Worm (Caenorhabditis elegans) whole organism, young adult: ENCODE results near the gene twk-7.
A peak's percentile ranks its signal among the peaks of the same experiment; 100 is the strongest.

Source experiments
- B0261.1 ChIP-seq: sonication (generic microtip); optimal IDR thresholded peaks from 2 replicates; lab custom pipeline; 2016; ENCODE audit warnings: mild to moderate bottlenecking, missing genetic modification characterization, moderate library complexity, missing compliant biosample characterization
- C17E4.6 ChIP-seq: fragments of 200-800 bp; sonication (Bioruptor generic); IDR thresholded peaks from 2 replicates; pipeline ENCODE4 v1.3.6; 2022; ENCODE audit warnings: missing genetic modification reagents, missing genetic modification characterization, missing compliant biosample characterization
- F22D6.2 ChIP-seq: sonication (generic microtip); optimal IDR thresholded peaks from 2 replicates; lab custom pipeline; 2016; ENCODE audit warnings: mild to moderate bottlenecking, missing genetic modification characterization, missing compliant biosample characterization
- F49E8.2 ChIP-seq: sonication (generic microtip); optimal IDR thresholded peaks from 3 replicates; lab custom pipeline; 2017; ENCODE audit warnings: missing genetic modification characterization, mild to moderate bottlenecking, missing compliant biosample characterization, antibody characterized with exemption, moderate library complexity; ENCODE audit not compliant: insufficient read depth
- F55B11.4 ChIP-seq: sonication (generic microtip); optimal IDR thresholded peaks from 2 replicates; lab custom pipeline; 2016; ENCODE audit warnings: missing compliant biosample characterization, missing genetic modification characterization, borderline replicate concordance; ENCODE audit not compliant: insufficient read depth
- F57C9.4 ChIP-seq: sonication (generic microtip); optimal IDR thresholded peaks from 2 replicates; lab custom pipeline; 2017; ENCODE audit warnings: mild to moderate bottlenecking, missing genetic modification characterization, missing compliant biosample characterization
- T07F8.4 ChIP-seq: sonication (generic microtip); optimal IDR thresholded peaks from 2 replicates; lab custom pipeline; 2016; ENCODE audit warnings: mild to moderate bottlenecking, missing genetic modification characterization, moderate library complexity, missing compliant biosample characterization
- T26A5.8 ChIP-seq: sonication (generic microtip); optimal IDR thresholded peaks from 2 replicates; lab custom pipeline; 2016; ENCODE audit warnings: missing genetic modification characterization, missing compliant biosample characterization
- ama-1 ChIP-seq, 3 experiments: fragments of 150-350 bp in 1 of 3; sonication (generic microtip) in 2 of 3; optimal IDR thresholded peaks; 2 replicates each; lab custom pipeline; 2014 to 2018; ENCODE audit warnings: missing biosample characterization in 2 of 3, missing genetic modification characterization in 2 of 3, missing genetic modification reagents in 2 of 3
- attf-3 ChIP-seq: fragments of 200-800 bp; sonication (Bioruptor generic); conservative IDR thresholded peaks from 2 replicates; pipeline ENCODE4 v1.3.6; 2022; ENCODE audit warnings: missing genetic modification reagents, missing genetic modification characterization, missing compliant biosample characterization
- attf-5 ChIP-seq: fragments of 200-800 bp; sonication (Bioruptor generic); optimal IDR thresholded peaks from 2 replicates; lab custom pipeline; 2018; ENCODE audit warnings: mild to moderate bottlenecking, missing genetic modification characterization, missing compliant biosample characterization
- cebp-1 ChIP-seq, 2 experiments: fragments of 200-800 bp in 1 of 2; sonication (Bioruptor generic) in 1 of 2; sonication (generic microtip) in 1 of 2; IDR thresholded peaks in 1 of 2; optimal IDR thresholded peaks in 1 of 2; 2 replicates each; pipeline versions ENCODE4 v1.3.6 to Lab custom; 2017 to 2022; ENCODE audit warnings: missing compliant biosample characterization in 2 of 2, missing genetic modification characterization in 2 of 2, mild to moderate bottlenecking in 1 of 2, missing genetic modification reagents in 1 of 2, moderate library complexity in 1 of 2
- ceh-40 ChIP-seq: fragments of 200-800 bp; sonication (Bioruptor generic); IDR thresholded peaks from 2 replicates; pipeline ENCODE4 v1.3.6; 2022; ENCODE audit warnings: missing genetic modification characterization, missing compliant biosample characterization
- ceh-91 ChIP-seq: fragments of 200-800 bp; sonication (Bioruptor generic); IDR thresholded peaks from 2 replicates; pipeline ENCODE4 v1.3.6; 2022; ENCODE audit warnings: missing genetic modification reagents, missing genetic modification characterization, missing compliant biosample characterization
- dpl-1 ChIP-seq: fragments of 150-350 bp; optimal IDR thresholded peaks from 2 replicates; lab custom pipeline; 2014; ENCODE audit warnings: missing biosample characterization, missing genetic modification reagents, missing genetic modification characterization
- egrh-3 ChIP-seq: fragments of 200-800 bp; sonication (Bioruptor generic); IDR thresholded peaks from 2 replicates; pipeline ENCODE4 v1.3.6; 2022; ENCODE audit warnings: missing genetic modification reagents, missing genetic modification characterization, missing compliant biosample characterization
- ekl-4 ChIP-seq: fragments of 200-800 bp; sonication (Bioruptor generic); IDR thresholded peaks from 2 replicates; pipeline ENCODE4 v1.3.6; 2022; ENCODE audit warnings: missing genetic modification reagents, missing genetic modification characterization, missing compliant biosample characterization
- gei-17 ChIP-seq: fragments of 200-800 bp; sonication (Bioruptor generic); optimal IDR thresholded peaks from 2 replicates; lab custom pipeline; 2018; ENCODE audit warnings: mild to moderate bottlenecking, missing genetic modification characterization, missing compliant biosample characterization
- hmg-1.2 ChIP-seq: fragments of 200-800 bp; sonication (Bioruptor generic); IDR thresholded peaks from 2 replicates; pipeline ENCODE4 v1.3.6; 2022; ENCODE audit warnings: missing genetic modification reagents, missing genetic modification characterization, missing compliant biosample characterization
- lin-26 ChIP-seq: fragments of 200-800 bp; sonication (Bioruptor generic); IDR thresholded peaks from 2 replicates; pipeline ENCODE4 v1.3.6; 2022; ENCODE audit warnings: missing genetic modification reagents, missing genetic modification characterization, missing compliant biosample characterization
- madf-6 ChIP-seq: fragments of 200-800 bp; sonication (Bioruptor generic); IDR thresholded peaks from 2 replicates; pipeline ENCODE4 v1.3.6; 2022; ENCODE audit warnings: missing genetic modification reagents, missing genetic modification characterization, missing compliant biosample characterization
- nfyb-1 ChIP-seq: fragments of 200-800 bp; sonication (Bioruptor generic); IDR thresholded peaks from 2 replicates; pipeline ENCODE4 v1.3.6; 2022; ENCODE audit warnings: missing genetic modification reagents, missing genetic modification characterization, missing compliant biosample characterization
- nhr-120 ChIP-seq: fragments of 200-800 bp; sonication (Bioruptor generic); IDR thresholded peaks from 2 replicates; pipeline ENCODE4 v1.3.6; 2022; ENCODE audit warnings: missing genetic modification characterization, missing compliant biosample characterization
- nhr-90 ChIP-seq: sonication (generic microtip); optimal IDR thresholded peaks from 2 replicates; lab custom pipeline; 2016; ENCODE audit warnings: missing genotype, mild to moderate bottlenecking, missing genetic modification characterization, missing compliant biosample characterization
- rcor-1 ChIP-seq: fragments of 200-800 bp; sonication (Bioruptor generic); IDR thresholded peaks from 2 replicates; pipeline ENCODE4 v1.3.6; 2022; ENCODE audit warnings: missing genetic modification reagents, missing genetic modification characterization, missing compliant biosample characterization
- rec-8 ChIP-seq, 2 experiments: sonication (generic microtip); optimal IDR thresholded peaks; 2 replicates each; lab custom pipeline; 2016; ENCODE audit warnings: mild to moderate bottlenecking in 2 of 2, missing genetic modification characterization in 2 of 2, missing genetic modification reagents in 2 of 2, missing genotype in 2 of 2, missing biosample characterization in 1 of 2, missing compliant biosample characterization in 1 of 2, moderate library complexity in 1 of 2
- sdz-38 ChIP-seq: sonication (generic microtip); optimal IDR thresholded peaks from 2 replicates; lab custom pipeline; 2016; ENCODE audit warnings: missing genotype, missing genetic modification characterization, missing compliant biosample characterization
- snpc-1.3 ChIP-seq: sonication (generic microtip); optimal IDR thresholded peaks from 2 replicates; lab custom pipeline; 2017; ENCODE audit warnings: missing genetic modification characterization, mild to moderate bottlenecking, missing compliant biosample characterization, antibody characterized with exemption, moderate library complexity, missing genotype, missing genetic modification reagents; ENCODE audit not compliant: insufficient read depth
- somi-1 ChIP-seq: fragments of 200-800 bp; sonication (Bioruptor generic); optimal IDR thresholded peaks from 2 replicates; lab custom pipeline; 2018; ENCODE audit warnings: mild to moderate bottlenecking, missing genetic modification characterization, missing compliant biosample characterization
- tbp1 ChIP-seq: fragments of 200-800 bp; sonication (Bioruptor generic); optimal IDR thresholded peaks from 2 replicates; lab custom pipeline; 2018; ENCODE audit warnings: mild to moderate bottlenecking, missing genetic modification characterization, missing compliant biosample characterization
- tlf-1 ChIP-seq: fragments of 200-800 bp; sonication (Bioruptor generic); optimal IDR thresholded peaks from 2 replicates; lab custom pipeline; 2018; ENCODE audit warnings: mild to moderate bottlenecking, missing genetic modification characterization, missing compliant biosample characterization
- xnd-1 ChIP-seq: sonication (generic microtip); optimal IDR thresholded peaks from 2 replicates; lab custom pipeline; 2016; ENCODE audit warnings: missing genotype, missing genetic modification reagents, missing genetic modification characterization, missing compliant biosample characterization
- zim-3 ChIP-seq: sonication (generic microtip); optimal IDR thresholded peaks from 2 replicates; lab custom pipeline; 2017; ENCODE audit warnings: mild to moderate bottlenecking, missing genetic modification characterization, moderate library complexity, missing compliant biosample characterization
- ztf-25 ChIP-seq: fragments of 200-800 bp; sonication (Bioruptor generic); IDR thresholded peaks from 2 replicates; pipeline ENCODE4 v1.3.6; 2022; ENCODE audit warnings: missing genetic modification reagents, missing genetic modification characterization, missing compliant biosample characterization

twk-7 gene

DNA sequence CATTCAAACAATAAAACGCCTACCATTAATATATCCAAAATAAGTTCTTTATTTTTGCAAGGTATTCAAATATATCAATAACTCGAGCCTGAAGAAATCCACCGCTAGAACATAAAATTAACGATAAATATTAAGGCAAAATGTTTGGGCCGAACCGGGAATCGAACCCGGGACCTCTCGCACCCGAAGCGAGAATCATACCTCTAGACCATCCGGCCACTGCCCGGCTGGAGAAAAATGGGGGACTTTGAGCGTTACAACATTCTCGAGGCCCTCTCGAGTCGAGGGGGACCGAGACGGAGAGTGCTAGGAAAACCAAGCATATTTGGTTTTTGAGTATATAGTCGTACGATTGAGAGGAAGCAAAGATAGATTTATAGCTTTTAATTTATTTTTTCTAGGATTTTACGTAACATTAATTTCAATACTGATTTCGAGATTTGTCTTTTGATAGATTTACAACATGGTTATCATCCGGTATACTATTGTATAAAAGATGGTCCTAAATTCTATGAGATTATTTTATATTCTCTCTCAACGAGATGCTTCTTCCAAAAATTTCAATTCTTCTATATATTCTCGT is 6.8 kb upstream of the twk-7 start, which contains the start of gene flp-23 (continued):
- peak; percentile 4 for TF ChIP-seq F49E8.2 (tag; lab: Kevin White, UChicago)
- TF ChIP-seq B0261.1 = peak; percentile 76
- TF ChIP-seq gei-17 = no peak
- peak; percentile 72 for TF ChIP-seq lin-26 (GFP tag; lab: Robert Waterston, UW)
- TF ChIP-seq egrh-3 (GFP tag; lab: Robert Waterston, UW) = 0 out of 2 replicates have a peak, but pooled peaks have one; percentile 9
- TF ChIP-seq madf-6 (GFP tag; lab: Robert Waterston, UW) = peak; percentile 17; the same call in 1 of the 2 replicates
- peak; percentile 72 for TF ChIP-seq nhr-90 (tag; lab: Kevin White, UChicago)
- TF ChIP-seq rec-8 (tag; optimal IDR thresholded peaks at IDR 0.05; lab: Kevin White, UChicago) = peak in 1 of 2 experiments; percentile 54
- no peak for TF ChIP-seq ztf-25 (GFP tag; lab: Robert Waterston, UW)
- no peak for TF ChIP-seq attf-5 (GFP tag; lab: Kevin White, UChicago)
- TF ChIP-seq ceh-91 (GFP tag; lab: Robert Waterston, UW) = no peak
- 0 out of 2 replicates have a peak, but pooled peaks have one; percentile 15 for TF ChIP-seq attf-3 (GFP tag; lab: Robert Waterston, UW)
- peak; percentile 13 for TF ChIP-seq snpc-1.3
- no peak for TF ChIP-seq F22D6.2 (tag; lab: Kevin White, UChicago)
- TF ChIP-seq sdz-38 (tag; lab: Kevin White, UChicago) = no peak
- TF ChIP-seq tbp1 = peak; percentile 90
- TF ChIP-seq nfyb-1 (GFP tag; lab: Robert Waterston, UW) = 0 out of 2 replicates have a peak, but pooled peaks have one; percentile 40
- no peak for TF ChIP-seq xnd-1 (tag; lab: Kevin White, UChicago)

DNA sequence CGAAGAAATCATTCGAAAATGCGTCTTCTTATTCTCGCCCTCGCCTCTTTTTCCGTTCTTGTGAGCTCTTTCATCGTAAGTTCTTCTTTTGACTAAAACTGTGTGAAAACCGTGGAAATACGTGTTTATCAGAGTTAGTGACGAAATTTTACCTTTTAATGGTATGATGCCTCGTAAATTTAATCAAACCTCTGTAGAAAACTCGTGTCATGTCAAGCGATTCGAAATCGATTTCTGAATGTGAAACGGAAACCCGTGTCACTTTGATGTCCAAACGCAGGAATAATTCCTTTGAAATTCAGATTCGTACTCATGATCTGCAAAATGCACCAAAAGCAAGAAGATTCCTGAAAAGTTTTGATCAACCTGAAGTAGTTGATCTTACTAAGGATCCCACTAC is 5.0 kb upstream of the twk-7 start, which contains the start of gene F22B7.3:
Gene F22B7.3 (plus strand): TSS at position 301 of the 400 bp plus-strand sequence.
- TF ChIP-seq zim-3 (tag; lab: Kevin White, UChicago) (no peak), tlf-1 (GFP tag; lab: Kevin White, UChicago) (no peak), ceh-40 (GFP tag; lab: Robert Waterston, UW) (no peak), dpl-1 (GFP tag; lab: Kevin White, UChicago) (no peak), attf-5 (GFP tag; lab: Kevin White, UChicago) (no peak), rcor-1 (GFP tag; lab: Robert Waterston, UW) (no peak), F55B11.4 (tag; lab: Kevin White, UChicago) (no peak), cebp-1 (GFP tag; IDR thresholded peaks at IDR 0.05; lab: Robert Waterston, UW) (no peak), cebp-1 (tag; optimal IDR thresholded peaks at IDR 0.05; lab: Kevin White, UChicago) (no peak), somi-1 (no peak), nhr-90 (tag; lab: Kevin White, UChicago) (no peak), snpc-1.3 (no peak), xnd-1 (tag; lab: Kevin White, UChicago) (no peak), T26A5.8 (no peak), ekl-4 (GFP tag; lab: Robert Waterston, UW) (no peak), T07F8.4 (tag; lab: Kevin White, UChicago) (no peak), nhr-120 (GFP tag; lab: Robert Waterston, UW) (no peak), hmg-1.2 (GFP tag; lab: Robert Waterston, UW) (no peak), ama-1 (optimal IDR thresholded peaks at IDR 0.05; lab: Kevin White, UChicago) (no peak), ama-1 (GFP tag; optimal IDR thresholded peaks at IDR 0.05; lab: Kevin White, UChicago) (no peak), F57C9.4 (no peak), C17E4.6 (GFP tag; lab: Robert Waterston, UW) (no peak)
